Fruit fly (Drosophila melanogaster) whole organism, embryonic: ENCODE results near the gene CG5235.

Experiments
- Awh ChIP-seq: fragments of 200-800 bp; sonication (Bioruptor generic); IDR thresholded peaks from 2 replicates; pipeline ENCODE4, ENCODE4 v1.3.6; 2022; ENCODE audit warnings: missing biosample characterization, missing genetic modification characterization
- BEAF-32 ChIP-seq: fragments of 200-800 bp; sonication (Bioruptor generic); optimal IDR thresholded peaks from 3 replicates; lab custom pipeline; 2017; ENCODE audit warnings: missing biosample characterization, missing genetic modification characterization, mild to moderate bottlenecking, moderate library complexity, missing genetic modification reagents
- CG12071 ChIP-seq: fragments of 200-800 bp; sonication (Bioruptor generic); optimal IDR thresholded peaks from 3 replicates; lab custom pipeline; 2018; ENCODE audit warnings: missing biosample characterization, mild to moderate bottlenecking, missing genetic modification characterization
- CG31388 ChIP-seq: fragments of 200-800 bp; sonication (Bioruptor generic); optimal IDR thresholded peaks from 2 replicates; lab custom pipeline; 2016; ENCODE audit warnings: missing biosample characterization, missing genetic modification characterization
- CG9932 ChIP-seq: fragments of 200-800 bp; sonication (Bioruptor generic); IDR thresholded peaks from 2 replicates; pipeline ENCODE4 v1.3.6; 2022; ENCODE audit warnings: missing biosample characterization, missing genetic modification characterization
- HmgZ ChIP-seq: fragments of 200-800 bp; sonication (Bioruptor generic); optimal IDR thresholded peaks from 2 replicates; lab custom pipeline; 2018; ENCODE audit warnings: missing biosample characterization, mild to moderate bottlenecking, missing genetic modification characterization
- Jarid2 ChIP-seq: fragments of 200-800 bp; sonication (Bioruptor generic); optimal IDR thresholded peaks from 3 replicates; lab custom pipeline; 2017; ENCODE audit warnings: mild to moderate bottlenecking, missing biosample characterization, missing genetic modification reagents, missing genetic modification characterization
- Opbp ChIP-seq: fragments of 200-800 bp; sonication (Bioruptor generic); IDR thresholded peaks from 3 replicates; pipeline ENCODE4 v1.3.6; 2022; ENCODE audit warnings: missing biosample characterization, missing genetic modification characterization; ENCODE audit not compliant: partially characterized antibody
- fd102C ChIP-seq: fragments of 200-800 bp; sonication (Bioruptor generic); optimal IDR thresholded peaks from 2 replicates; lab custom pipeline; 2018; ENCODE audit warnings: missing biosample characterization, mild to moderate bottlenecking, missing genetic modification characterization, moderate library complexity
- fru ChIP-seq: fragments of >200 bp; optimal IDR thresholded peaks from 2 replicates; lab custom pipeline; 2017
- gce ChIP-seq: fragments of 200-800 bp; sonication (Bioruptor generic); IDR thresholded peaks from 3 replicates; pipeline ENCODE4 v1.3.6; 2022; ENCODE audit warnings: missing biosample characterization, missing genetic modification characterization
- kay ChIP-seq: fragments of 200-800 bp; sonication (Bioruptor generic); optimal IDR thresholded peaks from 2 replicates; lab custom pipeline; 2016; ENCODE audit warnings: missing biosample characterization, missing genetic modification characterization
- lbe ChIP-seq: fragments of 200-800 bp; sonication (Bioruptor generic); optimal IDR thresholded peaks from 2 replicates; lab custom pipeline; 2016; ENCODE audit warnings: missing biosample characterization, mild to moderate bottlenecking, missing genetic modification characterization
- pros ChIP-seq: fragments of 200-800 bp; sonication (Bioruptor generic); optimal IDR thresholded peaks from 3 replicates; lab custom pipeline; 2019; ENCODE audit warnings: missing biosample characterization, mild to moderate bottlenecking, missing genetic modification characterization, moderate library complexity

- TF ChIP-seq Opbp (GFP tag; lab: Robert Waterston, UW): peak; percentile 54; the same call in 2 of the 3 replicates
- no peak for TF ChIP-seq kay (GFP tag; lab: Kevin White, UChicago)
- peak; percentile 77 for TF ChIP-seq BEAF-32 (GFP tag; lab: Kevin White, UChicago)
- TF ChIP-seq Awh (GFP tag; lab: Robert Waterston, UW): no peak
- TF ChIP-seq lbe (GFP tag; lab: Kevin White, UChicago): no peak
- TF ChIP-seq gce (GFP tag; lab: Robert Waterston, UW): no peak
- peak; percentile 51 for TF ChIP-seq Jarid2 (GFP tag; lab: Kevin White, UChicago)
- peak; percentile 33 for TF ChIP-seq HmgZ (tag; lab: Kevin White, UChicago)
- no peak for TF ChIP-seq fd102C (GFP tag; lab: Kevin White, UChicago)
- TF ChIP-seq pros (GFP tag; lab: Kevin White, UChicago): no peak
- no peak for TF ChIP-seq fru
- TF ChIP-seq CG9932 (GFP tag; lab: Robert Waterston, UW): peak; percentile 7; the same call in 1 of the 2 replicates
- peak; percentile 6 for TF ChIP-seq CG12071
- no peak for TF ChIP-seq CG31388 (GFP tag; lab: Kevin White, UChicago)
Observed at dm6 chr3L:16051719-16052122, 38.5 kb downstream of the CG5235 start, which contains the start of gene Mbs.
